Worm (Caenorhabditis elegans): ENCODE measurements around the gene F44E5.4.

DNA sequence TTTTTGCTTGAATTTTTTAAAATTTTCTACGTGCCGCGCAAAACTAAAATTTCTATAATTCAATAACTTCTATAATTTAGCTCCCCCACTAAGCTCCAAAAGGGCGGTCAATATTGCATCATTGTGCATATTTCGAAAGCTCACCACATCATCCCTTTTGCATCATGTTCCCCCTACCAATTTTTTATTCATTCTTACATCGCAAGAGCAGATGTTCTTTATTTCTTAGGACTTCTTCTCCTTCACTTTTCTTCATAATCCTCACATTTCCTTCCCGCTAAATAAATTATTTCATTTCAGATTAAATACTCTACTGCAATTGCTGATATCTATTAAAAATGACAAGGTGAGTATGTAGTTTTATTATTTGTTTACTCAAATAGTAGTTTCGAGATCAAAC, 35.2 kb downstream of the F44E5.4 start, which contains the start of gene ldh-1:
- TF ChIP-seq ZK546.5 (tag; optimal IDR thresholded peaks at IDR 0.05) = no peak
- no peak for TF ChIP-seq nhr-25 (tag; optimal IDR thresholded peaks at IDR 0.05; ENCODE audit: borderline replicate concordance, insufficient read depth)
- no peak for TF ChIP-seq lin-13 (GFP tag; optimal IDR thresholded peaks at IDR 0.05)
- TF ChIP-seq nhr-77 (tag; optimal IDR thresholded peaks at IDR 0.05) = no peak
- no peak for TF ChIP-seq ama-1 (optimal IDR thresholded peaks at IDR 0.05)
- no peak for TF ChIP-seq lsy-2 (tag; optimal IDR thresholded peaks at IDR 0.05)
- no peak for TF ChIP-seq aly-2 (tag; optimal IDR thresholded peaks at IDR 0.05)
- no peak for TF ChIP-seq mep-1 (tag; optimal IDR thresholded peaks at IDR 0.05)
- TF ChIP-seq jun-1 (tag; optimal IDR thresholded peaks at IDR 0.05) = no peak
- no peak for TF ChIP-seq zfp-2 (tag; optimal IDR thresholded peaks at IDR 0.05)
- no peak for TF ChIP-seq daf-16 (GFP tag; optimal IDR thresholded peaks at IDR 0.05)
- TF ChIP-seq daf-16 (tag; optimal IDR thresholded peaks at IDR 0.05) = peak; percentile 24
